Fruit fly (Drosophila melanogaster) whole organism, prepupa: ENCODE results near the gene CG46396.

Experiments used
- CG6163 ChIP-seq: fragments of 200-800 bp; sonication (Bioruptor generic); IDR thresholded peaks from 3 replicates; pipeline ENCODE4 v1.3.6; 2022; ENCODE audit warnings: missing biosample characterization, missing genetic modification characterization
- Eip93F ChIP-seq: fragments of 200-800 bp; sonication (Bioruptor generic); optimal IDR thresholded peaks from 2 replicates; lab custom pipeline; 2016; ENCODE audit warnings: missing biosample characterization, mild to moderate bottlenecking, missing genetic modification characterization
- Ets96B ChIP-seq: fragments of 200-800 bp; optimal IDR thresholded peaks from 2 replicates; lab custom pipeline; 2019; ENCODE audit warnings: missing biosample characterization, mild to moderate bottlenecking, missing genetic modification characterization, moderate library complexity
- Hr4 ChIP-seq: fragments of 200-800 bp; sonication (Bioruptor generic); optimal IDR thresholded peaks from 3 replicates; lab custom pipeline; 2016; ENCODE audit warnings: missing biosample characterization, missing genetic modification characterization
- OdsH ChIP-seq: fragments of 200-800 bp; sonication (Bioruptor generic); optimal IDR thresholded peaks from 3 replicates; lab custom pipeline; 2016; ENCODE audit warnings: missing biosample characterization, missing genetic modification characterization
- esn ChIP-seq: fragments of 200-800 bp; sonication (Bioruptor generic); optimal IDR thresholded peaks from 2 replicates; lab custom pipeline; 2016; ENCODE audit warnings: missing biosample characterization, mild to moderate bottlenecking, missing genetic modification characterization, moderate library complexity
- lz ChIP-seq: fragments of 200-800 bp; sonication (Bioruptor generic); optimal IDR thresholded peaks from 3 replicates; lab custom pipeline; 2016; ENCODE audit warnings: missing biosample characterization, missing genetic modification characterization
- pdm3 ChIP-seq: fragments of 200-800 bp; sonication (Bioruptor generic); optimal IDR thresholded peaks from 3 replicates; lab custom pipeline; 2016; ENCODE audit warnings: missing biosample characterization, missing genetic modification characterization
- vri ChIP-seq: fragments of 200-800 bp; sonication (Bioruptor generic); optimal IDR thresholded peaks from 3 replicates; lab custom pipeline; 2016; ENCODE audit warnings: missing biosample characterization, mild to moderate bottlenecking, missing genetic modification characterization

dm6 chr3R:6265890-6266289, 37.9 kb upstream of the CG46396 start, which contains the start of gene Osi10b:
- TF ChIP-seq Hr4 (GFP tag; lab: Kevin White, UChicago) = no peak
- no peak for TF ChIP-seq pdm3
- no peak for TF ChIP-seq lz
- no peak for TF ChIP-seq OdsH (GFP tag; lab: Kevin White, UChicago)
- TF ChIP-seq vri (GFP tag; lab: Kevin White, UChicago) = no peak
- TF ChIP-seq Eip93F (GFP tag; lab: Kevin White, UChicago) = no peak
- TF ChIP-seq esn (GFP tag; lab: Kevin White, UChicago) = no peak
- TF ChIP-seq Ets96B (tag; lab: Kevin White, UChicago) = no peak
- no peak for TF ChIP-seq CG6163 (GFP tag; lab: Robert Waterston, UW)
